Fruit fly (Drosophila melanogaster) whole organism, prepupa: ENCODE results near the gene Timp.

ENCODE experiments used
- CG10669 ChIP-seq: fragments of 200-800 bp; sonication (Bioruptor generic); optimal IDR thresholded peaks from 3 replicates; lab custom pipeline; 2018; ENCODE audit warnings: missing biosample characterization, mild to moderate bottlenecking, missing genetic modification characterization, moderate library complexity
- CG11294 ChIP-seq: fragments of 200-800 bp; sonication (Bioruptor generic); IDR thresholded peaks from 2 replicates; pipeline ENCODE4 v1.3.6; 2022; ENCODE audit warnings: missing biosample characterization, missing genetic modification characterization
- CG11762 ChIP-seq: fragments of 200-800 bp; sonication (Bioruptor generic); optimal IDR thresholded peaks from 3 replicates; lab custom pipeline; 2016; ENCODE audit warnings: missing biosample characterization, missing genetic modification characterization; ENCODE audit not compliant: insufficient read depth
- CG11902 ChIP-seq: fragments of 200-800 bp; sonication (Bioruptor generic); optimal IDR thresholded peaks from 3 replicates; lab custom pipeline; 2016; ENCODE audit warnings: missing biosample characterization, missing genetic modification characterization
- CG15336 ChIP-seq: fragments of 200-800 bp; sonication (Bioruptor generic); IDR thresholded peaks from 2 replicates; pipeline ENCODE4 v1.3.6; 2022; ENCODE audit warnings: missing biosample characterization, missing genetic modification characterization
- CG1621 ChIP-seq: fragments of 200-800 bp; sonication (Bioruptor generic); optimal IDR thresholded peaks from 3 replicates; lab custom pipeline; 2018; ENCODE audit warnings: missing biosample characterization, mild to moderate bottlenecking, missing genetic modification characterization
- CG16779 ChIP-seq: fragments of 200-800 bp; sonication (Bioruptor generic); optimal IDR thresholded peaks from 3 replicates; lab custom pipeline; 2017; ENCODE audit warnings: missing biosample characterization, mild to moderate bottlenecking, missing genetic modification characterization
- CG3032 ChIP-seq: fragments of 200-800 bp; optimal IDR thresholded peaks from 2 replicates; lab custom pipeline; 2019; ENCODE audit warnings: missing biosample characterization, mild to moderate bottlenecking, missing genetic modification characterization, moderate library complexity
- CG31627 ChIP-seq: fragments of 200-800 bp; sonication (Bioruptor generic); optimal IDR thresholded peaks from 3 replicates; lab custom pipeline; 2016; ENCODE audit warnings: missing biosample characterization, missing genetic modification characterization
- CG6163 ChIP-seq: fragments of 200-800 bp; sonication (Bioruptor generic); IDR thresholded peaks from 3 replicates; pipeline ENCODE4 v1.3.6; 2022; ENCODE audit warnings: missing biosample characterization, missing genetic modification characterization
- CG6276 ChIP-seq: fragments of 200-800 bp; sonication (Bioruptor generic); optimal IDR thresholded peaks from 2 replicates; lab custom pipeline; 2017; ENCODE audit warnings: missing biosample characterization, mild to moderate bottlenecking, missing genetic modification characterization
- CG6792 ChIP-seq: fragments of 200-800 bp; sonication (Bioruptor generic); optimal IDR thresholded peaks from 3 replicates; lab custom pipeline; 2016; ENCODE audit warnings: missing biosample characterization, missing genetic modification characterization
- CG6808 ChIP-seq: fragments of 200-800 bp; sonication (Bioruptor generic); optimal IDR thresholded peaks from 3 replicates; lab custom pipeline; 2017; ENCODE audit warnings: missing biosample characterization, missing genetic modification characterization, mild to moderate bottlenecking, moderate library complexity, missing genetic modification reagents
- CG6854 ChIP-seq: fragments of 200-800 bp; sonication (Bioruptor generic); optimal IDR thresholded peaks from 2 replicates; lab custom pipeline; 2017; ENCODE audit warnings: missing biosample characterization, mild to moderate bottlenecking, missing genetic modification characterization
- CG7368 ChIP-seq: fragments of 200-800 bp; sonication (Bioruptor generic); optimal IDR thresholded peaks from 3 replicates; lab custom pipeline; 2016; ENCODE audit warnings: missing biosample characterization, missing genetic modification characterization
- CG8319 ChIP-seq: fragments of 200-800 bp; sonication (Bioruptor generic); optimal IDR thresholded peaks from 3 replicates; lab custom pipeline; 2016; ENCODE audit warnings: missing biosample characterization, missing genetic modification characterization
- CG8632 ChIP-seq: fragments of 200-800 bp; sonication (Bioruptor generic); optimal IDR thresholded peaks from 3 replicates; lab custom pipeline; 2016; ENCODE audit warnings: missing biosample characterization, missing genetic modification characterization
- CG9139 ChIP-seq: fragments of 200-800 bp; sonication (Bioruptor generic); optimal IDR thresholded peaks from 3 replicates; lab custom pipeline; 2017; ENCODE audit warnings: missing biosample characterization, mild to moderate bottlenecking, missing genetic modification characterization
- Eip75B ChIP-seq: fragments of 200-800 bp; sonication (Bioruptor generic); optimal IDR thresholded peaks from 3 replicates; lab custom pipeline; 2016; ENCODE audit warnings: missing biosample characterization, missing genetic modification characterization
- Eip78C ChIP-seq: fragments of 200-800 bp; sonication (Bioruptor generic); peaks from one replicate; lab custom pipeline; 2016; ENCODE audit warnings: missing biosample characterization, missing genetic modification characterization
- Eip93F ChIP-seq: fragments of 200-800 bp; sonication (Bioruptor generic); optimal IDR thresholded peaks from 2 replicates; lab custom pipeline; 2016; ENCODE audit warnings: missing biosample characterization, mild to moderate bottlenecking, missing genetic modification characterization
- Ets96B ChIP-seq: fragments of 200-800 bp; optimal IDR thresholded peaks from 2 replicates; lab custom pipeline; 2019; ENCODE audit warnings: missing biosample characterization, mild to moderate bottlenecking, missing genetic modification characterization, moderate library complexity
- Gug ChIP-seq: fragments of 200-800 bp; sonication (Bioruptor generic); IDR thresholded peaks from 2 replicates; pipeline ENCODE4 v1.3.6; 2022; ENCODE audit warnings: missing biosample characterization, missing genetic modification characterization
- Hr38 ChIP-seq: sonication (Bioruptor generic); optimal IDR thresholded peaks from 2 replicates; lab custom pipeline; 2016; ENCODE audit warnings: missing biosample characterization, missing genetic modification characterization
- Hr39 ChIP-seq: fragments of 200-800 bp; sonication (Bioruptor generic); optimal IDR thresholded peaks from 2 replicates; lab custom pipeline; 2016; ENCODE audit warnings: missing biosample characterization, missing genetic modification characterization
- Hr4 ChIP-seq: fragments of 200-800 bp; sonication (Bioruptor generic); optimal IDR thresholded peaks from 3 replicates; lab custom pipeline; 2016; ENCODE audit warnings: missing biosample characterization, missing genetic modification characterization
- Lpt ChIP-seq: fragments of 200-800 bp; sonication (Bioruptor generic); optimal IDR thresholded peaks from 3 replicates; lab custom pipeline; 2016; ENCODE audit warnings: missing biosample characterization, missing genetic modification characterization
- Met ChIP-seq: fragments of 200-800 bp; sonication (Bioruptor generic); optimal IDR thresholded peaks from 3 replicates; lab custom pipeline; 2016; ENCODE audit warnings: missing biosample characterization, missing genetic modification characterization
- OdsH ChIP-seq: fragments of 200-800 bp; sonication (Bioruptor generic); optimal IDR thresholded peaks from 3 replicates; lab custom pipeline; 2016; ENCODE audit warnings: missing biosample characterization, missing genetic modification characterization
- Sox102F ChIP-seq: fragments of 200-800 bp; sonication (Bioruptor generic); optimal IDR thresholded peaks from 2 replicates; lab custom pipeline; 2016; ENCODE audit warnings: missing biosample characterization, mild to moderate bottlenecking, missing genetic modification characterization
- Sox14 ChIP-seq: fragments of 200-800 bp; sonication (Bioruptor generic); optimal IDR thresholded peaks from 3 replicates; lab custom pipeline; 2016; ENCODE audit warnings: missing biosample characterization, missing genetic modification characterization
- acj6 ChIP-seq: fragments of 200-800 bp; sonication (Bioruptor generic); optimal IDR thresholded peaks from 3 replicates; lab custom pipeline; 2016; ENCODE audit warnings: missing biosample characterization, missing genetic modification characterization
- cyc ChIP-seq: fragments of 200-800 bp; sonication (Bioruptor generic); optimal IDR thresholded peaks from 3 replicates; lab custom pipeline; 2016; ENCODE audit warnings: missing biosample characterization, missing genetic modification characterization
- dac ChIP-seq: fragments of 200-800 bp; sonication (Bioruptor generic); optimal IDR thresholded peaks from 2 replicates; lab custom pipeline; 2017; ENCODE audit warnings: missing biosample characterization, mild to moderate bottlenecking, missing genetic modification characterization
- dsx ChIP-seq: fragments of 200-800 bp; optimal IDR thresholded peaks from 3 replicates; lab custom pipeline; 2019; ENCODE audit warnings: missing biosample characterization, mild to moderate bottlenecking, missing genetic modification characterization, moderate library complexity; ENCODE audit not compliant: poor library complexity, severe bottlenecking
- eg ChIP-seq: fragments of 200-800 bp; sonication (Bioruptor generic); IDR thresholded peaks from 3 replicates; pipeline ENCODE4 v1.3.6; 2022; ENCODE audit warnings: missing biosample characterization, missing genetic modification characterization
- esn ChIP-seq: fragments of 200-800 bp; sonication (Bioruptor generic); optimal IDR thresholded peaks from 2 replicates; lab custom pipeline; 2016; ENCODE audit warnings: missing biosample characterization, mild to moderate bottlenecking, missing genetic modification characterization, moderate library complexity
- fd59A ChIP-seq: fragments of 200-800 bp; sonication (Bioruptor generic); optimal IDR thresholded peaks from 2 replicates; lab custom pipeline; 2017; ENCODE audit warnings: missing biosample characterization, mild to moderate bottlenecking, missing genetic modification characterization, missing genetic modification reagents
- fd85E ChIP-seq: fragments of 200-800 bp; sonication (Bioruptor generic); optimal IDR thresholded peaks from 3 replicates; lab custom pipeline; 2016; ENCODE audit warnings: missing biosample characterization, missing genetic modification characterization
- lz ChIP-seq: fragments of 200-800 bp; sonication (Bioruptor generic); optimal IDR thresholded peaks from 3 replicates; lab custom pipeline; 2016; ENCODE audit warnings: missing biosample characterization, missing genetic modification characterization
- pdm3 ChIP-seq: fragments of 200-800 bp; sonication (Bioruptor generic); optimal IDR thresholded peaks from 3 replicates; lab custom pipeline; 2016; ENCODE audit warnings: missing biosample characterization, missing genetic modification characterization
- salr ChIP-seq, 2 experiments: fragments of 200-800 bp; sonication (Bioruptor generic); optimal IDR thresholded peaks; 3 replicates each; lab custom pipeline; 2016 to 2018; ENCODE audit warnings: missing biosample characterization in 2 of 2, missing genetic modification characterization in 2 of 2, mild to moderate bottlenecking in 1 of 2
- spab ChIP-seq: fragments of 200-800 bp; sonication (Bioruptor generic); optimal IDR thresholded peaks from 2 replicates; lab custom pipeline; 2017; ENCODE audit warnings: missing biosample characterization, mild to moderate bottlenecking, missing genetic modification characterization, missing genetic modification reagents
- ss ChIP-seq, 2 experiments: fragments of 200-800 bp; sonication (Bioruptor generic); optimal IDR thresholded peaks; 2 replicates in 1 of 2; 3 replicates in 1 of 2; lab custom pipeline; 2017 to 2018; ENCODE audit warnings: mild to moderate bottlenecking in 2 of 2, missing biosample characterization in 2 of 2, missing genetic modification characterization in 2 of 2, moderate library complexity in 1 of 2
- svp ChIP-seq: fragments of 200-800 bp; sonication (Bioruptor generic); peaks from one replicate; lab custom pipeline; 2016; ENCODE audit warnings: missing biosample characterization, missing genetic modification characterization
- topi ChIP-seq: fragments of 200-800 bp; sonication (Bioruptor generic); optimal IDR thresholded peaks from 3 replicates; lab custom pipeline; 2016; ENCODE audit warnings: missing biosample characterization, missing genetic modification characterization
- vri ChIP-seq: fragments of 200-800 bp; sonication (Bioruptor generic); optimal IDR thresholded peaks from 3 replicates; lab custom pipeline; 2016; ENCODE audit warnings: missing biosample characterization, mild to moderate bottlenecking, missing genetic modification characterization

Gene Timp

dm6 chr3R:10212799-10213198, at the start of gene Timp:
Gene Timp (minus strand): TSS chr3R:10213007.
- TF ChIP-seq topi (no peak), esn (GFP tag; lab: Kevin White, UChicago) (no peak), CG9139 (GFP tag; lab: Kevin White, UChicago) (peak; percentile 5), fd59A (no peak), svp (GFP tag; lab: Kevin White, UChicago) (peak; percentile 62), eg (GFP tag; lab: Robert Waterston, UW) (peak; percentile 53; the same call in 2 of the 3 replicates), Lpt (GFP tag; lab: Kevin White, UChicago) (no peak), CG15336 (GFP tag; lab: Robert Waterston, UW) (0 out of 2 replicates have a peak, but pooled peaks have one; percentile 35), Ets96B (no peak), CG11902 (no peak), Sox102F (no peak), spab (GFP tag; lab: Kevin White, UChicago) (no peak), CG3032 (tag; lab: Kevin White, UChicago) (no peak), vri (no peak), CG7368 (GFP tag; lab: Kevin White, UChicago) (no peak), CG6163 (GFP tag; lab: Robert Waterston, UW) (no peak), Met (GFP tag; lab: Kevin White, UChicago) (no peak), CG11762 (no peak), Sox14 (no peak), Eip78C (GFP tag; lab: Kevin White, UChicago) (peak; percentile 77), Hr4 (GFP tag; lab: Kevin White, UChicago) (no peak), lz (GFP tag; lab: Kevin White, UChicago) (no peak)
- TF ChIP-seq, all 60 proteins: peak for 5

- peak; percentile 84 for TF ChIP-seq CG11762
- TF ChIP-seq dac (GFP tag; lab: Kevin White, UChicago) = peak; percentile 54
- peak; percentile 85 for TF ChIP-seq pdm3 (GFP tag; lab: Kevin White, UChicago)
- TF ChIP-seq CG6276 (GFP tag; lab: Kevin White, UChicago) = peak; percentile 84
- no peak for TF ChIP-seq Gug
- peak; percentile 79 for TF ChIP-seq Hr39
- peak; percentile 83 for TF ChIP-seq topi
- no peak for TF ChIP-seq CG6163 (GFP tag; lab: Robert Waterston, UW)
- peak; percentile 80 to 88 for TF ChIP-seq ss (GFP tag; optimal IDR thresholded peaks at IDR 0.05; lab: Kevin White, UChicago)
- peak; percentile 96 for TF ChIP-seq Ets96B
- peak; percentile 80 for TF ChIP-seq CG31627 (GFP tag; lab: Kevin White, UChicago)
- peak; percentile 79 for TF ChIP-seq CG1621
- peak; percentile 87 for TF ChIP-seq cyc (GFP tag; lab: Kevin White, UChicago)
- TF ChIP-seq Lpt (GFP tag; lab: Kevin White, UChicago) = peak; percentile 89
- TF ChIP-seq lz (GFP tag; lab: Kevin White, UChicago) = peak; percentile 82
- TF ChIP-seq CG6854 (GFP tag; lab: Kevin White, UChicago) = peak; percentile 70
- TF ChIP-seq spab (GFP tag; lab: Kevin White, UChicago) = peak; percentile 85
- TF ChIP-seq Sox102F = peak; percentile 79
- peak; percentile 90 for TF ChIP-seq CG11902
- peak; percentile 74 to 88 for TF ChIP-seq salr (GFP tag; optimal IDR thresholded peaks at IDR 0.05; lab: Kevin White, UChicago)
- TF ChIP-seq CG8632 (GFP tag; lab: Kevin White, UChicago) = peak; percentile 93
- peak; percentile 97 for TF ChIP-seq Eip78C (GFP tag; lab: Kevin White, UChicago)
- TF ChIP-seq fd59A = peak; percentile 77
- peak; percentile 90 for TF ChIP-seq CG6792 (GFP tag; lab: Kevin White, UChicago)
- peak; percentile 83 for TF ChIP-seq Met (GFP tag; lab: Kevin White, UChicago)
- no peak for TF ChIP-seq Hr38 (GFP tag; lab: Kevin White, UChicago)
- TF ChIP-seq Eip75B (GFP tag; lab: Kevin White, UChicago) = peak; percentile 76
- TF ChIP-seq Hr4 (GFP tag; lab: Kevin White, UChicago) = peak; percentile 87
- TF ChIP-seq CG8319 (GFP tag; lab: Kevin White, UChicago) = peak; percentile 83
- peak; percentile 79 for TF ChIP-seq CG6808 (GFP tag; lab: Kevin White, UChicago)
- peak; percentile 15 for TF ChIP-seq Eip93F
- TF ChIP-seq esn (GFP tag; lab: Kevin White, UChicago) = peak; percentile 92
- no peak for TF ChIP-seq vri
- TF ChIP-seq dsx (GFP tag; lab: Kevin White, UChicago) = peak; percentile 96
- TF ChIP-seq CG11294 (GFP tag; lab: Robert Waterston, UW) = no peak
- peak; percentile 77 for TF ChIP-seq CG9139 (GFP tag; lab: Kevin White, UChicago)
- TF ChIP-seq CG10669 = peak; percentile 93
- TF ChIP-seq CG7368 (GFP tag; lab: Kevin White, UChicago) = peak; percentile 82
- peak; percentile 95 for TF ChIP-seq OdsH (GFP tag; lab: Kevin White, UChicago)
- TF ChIP-seq fd85E (GFP tag; lab: Kevin White, UChicago) = peak; percentile 17
- peak; percentile 95 for TF ChIP-seq acj6
- TF ChIP-seq CG16779 = peak; percentile 83
Observed at dm6 chr3R:10261800-10262199, 49.0 kb upstream of the Timp start, which contains the start of the genes Sirt6 and pont. Gene Sirt6 (minus strand): TSS chr3R:10261849. Gene pont (plus strand): TSS chr3R:10262123.
